Fruit fly (Drosophila melanogaster) whole organism, prepupa: Measurements from ENCODE around the gene NPFR.

Experiments used
- Blimp-1 ChIP-seq: fragments of 200-800 bp; sonication (Bioruptor generic); optimal IDR thresholded peaks from 3 replicates; lab custom pipeline; 2017; ENCODE audit warnings: missing biosample characterization, missing genetic modification characterization, mild to moderate bottlenecking, moderate library complexity, missing genetic modification reagents
- CG10669 ChIP-seq: fragments of 200-800 bp; sonication (Bioruptor generic); optimal IDR thresholded peaks from 3 replicates; lab custom pipeline; 2018; ENCODE audit warnings: missing biosample characterization, mild to moderate bottlenecking, missing genetic modification characterization, moderate library complexity
- CG11762 ChIP-seq: fragments of 200-800 bp; sonication (Bioruptor generic); optimal IDR thresholded peaks from 3 replicates; lab custom pipeline; 2016; ENCODE audit warnings: missing biosample characterization, missing genetic modification characterization; ENCODE audit not compliant: insufficient read depth
- CG15336 ChIP-seq: fragments of 200-800 bp; sonication (Bioruptor generic); IDR thresholded peaks from 2 replicates; pipeline ENCODE4 v1.3.6; 2022; ENCODE audit warnings: missing biosample characterization, missing genetic modification characterization
- CG1621 ChIP-seq: fragments of 200-800 bp; sonication (Bioruptor generic); optimal IDR thresholded peaks from 3 replicates; lab custom pipeline; 2018; ENCODE audit warnings: missing biosample characterization, mild to moderate bottlenecking, missing genetic modification characterization
- CG16779 ChIP-seq: fragments of 200-800 bp; sonication (Bioruptor generic); optimal IDR thresholded peaks from 3 replicates; lab custom pipeline; 2017; ENCODE audit warnings: missing biosample characterization, mild to moderate bottlenecking, missing genetic modification characterization
- CG3032 ChIP-seq: fragments of 200-800 bp; optimal IDR thresholded peaks from 2 replicates; lab custom pipeline; 2019; ENCODE audit warnings: missing biosample characterization, mild to moderate bottlenecking, missing genetic modification characterization, moderate library complexity
- CG31627 ChIP-seq: fragments of 200-800 bp; sonication (Bioruptor generic); optimal IDR thresholded peaks from 3 replicates; lab custom pipeline; 2016; ENCODE audit warnings: missing biosample characterization, missing genetic modification characterization
- CG3919 ChIP-seq: fragments of 200-800 bp; sonication (Bioruptor generic); optimal IDR thresholded peaks from 3 replicates; lab custom pipeline; 2016; ENCODE audit warnings: missing biosample characterization, missing genetic modification characterization
- CG6163 ChIP-seq: fragments of 200-800 bp; sonication (Bioruptor generic); IDR thresholded peaks from 3 replicates; pipeline ENCODE4 v1.3.6; 2022; ENCODE audit warnings: missing biosample characterization, missing genetic modification characterization
- CG6276 ChIP-seq: fragments of 200-800 bp; sonication (Bioruptor generic); optimal IDR thresholded peaks from 2 replicates; lab custom pipeline; 2017; ENCODE audit warnings: missing biosample characterization, mild to moderate bottlenecking, missing genetic modification characterization
- CG6792 ChIP-seq: fragments of 200-800 bp; sonication (Bioruptor generic); optimal IDR thresholded peaks from 3 replicates; lab custom pipeline; 2016; ENCODE audit warnings: missing biosample characterization, missing genetic modification characterization
- CG6854 ChIP-seq: fragments of 200-800 bp; sonication (Bioruptor generic); optimal IDR thresholded peaks from 2 replicates; lab custom pipeline; 2017; ENCODE audit warnings: missing biosample characterization, mild to moderate bottlenecking, missing genetic modification characterization
- CG8119 ChIP-seq: fragments of 200-800 bp; sonication (Bioruptor generic); IDR thresholded peaks from 3 replicates; pipeline ENCODE4 v1.3.6; 2022; ENCODE audit warnings: missing biosample characterization, missing genetic modification characterization
- CG8319 ChIP-seq: fragments of 200-800 bp; sonication (Bioruptor generic); optimal IDR thresholded peaks from 3 replicates; lab custom pipeline; 2016; ENCODE audit warnings: missing biosample characterization, missing genetic modification characterization
- CG8632 ChIP-seq: fragments of 200-800 bp; sonication (Bioruptor generic); optimal IDR thresholded peaks from 3 replicates; lab custom pipeline; 2016; ENCODE audit warnings: missing biosample characterization, missing genetic modification characterization
- CG9139 ChIP-seq: fragments of 200-800 bp; sonication (Bioruptor generic); optimal IDR thresholded peaks from 3 replicates; lab custom pipeline; 2017; ENCODE audit warnings: missing biosample characterization, mild to moderate bottlenecking, missing genetic modification characterization
- Eip75B ChIP-seq: fragments of 200-800 bp; sonication (Bioruptor generic); optimal IDR thresholded peaks from 3 replicates; lab custom pipeline; 2016; ENCODE audit warnings: missing biosample characterization, missing genetic modification characterization
- Eip78C ChIP-seq: fragments of 200-800 bp; sonication (Bioruptor generic); peaks from one replicate; lab custom pipeline; 2016; ENCODE audit warnings: missing biosample characterization, missing genetic modification characterization
- Eip93F ChIP-seq: fragments of 200-800 bp; sonication (Bioruptor generic); optimal IDR thresholded peaks from 2 replicates; lab custom pipeline; 2016; ENCODE audit warnings: missing biosample characterization, mild to moderate bottlenecking, missing genetic modification characterization
- Ets96B ChIP-seq: fragments of 200-800 bp; optimal IDR thresholded peaks from 2 replicates; lab custom pipeline; 2019; ENCODE audit warnings: missing biosample characterization, mild to moderate bottlenecking, missing genetic modification characterization, moderate library complexity
- Gug ChIP-seq: fragments of 200-800 bp; sonication (Bioruptor generic); IDR thresholded peaks from 2 replicates; pipeline ENCODE4 v1.3.6; 2022; ENCODE audit warnings: missing biosample characterization, missing genetic modification characterization
- Hr38 ChIP-seq: sonication (Bioruptor generic); optimal IDR thresholded peaks from 2 replicates; lab custom pipeline; 2016; ENCODE audit warnings: missing biosample characterization, missing genetic modification characterization
- Hr4 ChIP-seq: fragments of 200-800 bp; sonication (Bioruptor generic); optimal IDR thresholded peaks from 3 replicates; lab custom pipeline; 2016; ENCODE audit warnings: missing biosample characterization, missing genetic modification characterization
- Lpt ChIP-seq: fragments of 200-800 bp; sonication (Bioruptor generic); optimal IDR thresholded peaks from 3 replicates; lab custom pipeline; 2016; ENCODE audit warnings: missing biosample characterization, missing genetic modification characterization
- Smox ChIP-seq: fragments of 200-800 bp; sonication (Bioruptor generic); optimal IDR thresholded peaks from 3 replicates; lab custom pipeline; 2016; ENCODE audit warnings: missing biosample characterization, missing genetic modification characterization
- Sox15 ChIP-seq: fragments of 200-800 bp; sonication (Bioruptor generic); optimal IDR thresholded peaks from 3 replicates; lab custom pipeline; 2016; ENCODE audit warnings: missing biosample characterization, missing genetic modification characterization
- achi ChIP-seq: fragments of 200-800 bp; sonication (Bioruptor generic); optimal IDR thresholded peaks from 3 replicates; lab custom pipeline; 2016; ENCODE audit warnings: missing biosample characterization, missing genetic modification characterization
- cyc ChIP-seq: fragments of 200-800 bp; sonication (Bioruptor generic); optimal IDR thresholded peaks from 3 replicates; lab custom pipeline; 2016; ENCODE audit warnings: missing biosample characterization, missing genetic modification characterization
- dac ChIP-seq: fragments of 200-800 bp; sonication (Bioruptor generic); optimal IDR thresholded peaks from 2 replicates; lab custom pipeline; 2017; ENCODE audit warnings: missing biosample characterization, mild to moderate bottlenecking, missing genetic modification characterization
- dsx ChIP-seq: fragments of 200-800 bp; optimal IDR thresholded peaks from 3 replicates; lab custom pipeline; 2019; ENCODE audit warnings: missing biosample characterization, mild to moderate bottlenecking, missing genetic modification characterization, moderate library complexity; ENCODE audit not compliant: poor library complexity, severe bottlenecking
- eg ChIP-seq: fragments of 200-800 bp; sonication (Bioruptor generic); IDR thresholded peaks from 3 replicates; pipeline ENCODE4 v1.3.6; 2022; ENCODE audit warnings: missing biosample characterization, missing genetic modification characterization
- fkh ChIP-seq: fragments of 200-800 bp; sonication (Bioruptor generic); optimal IDR thresholded peaks from 3 replicates; lab custom pipeline; 2017; ENCODE audit warnings: missing biosample characterization, mild to moderate bottlenecking, missing genetic modification characterization, moderate library complexity
- lz ChIP-seq: fragments of 200-800 bp; sonication (Bioruptor generic); optimal IDR thresholded peaks from 3 replicates; lab custom pipeline; 2016; ENCODE audit warnings: missing biosample characterization, missing genetic modification characterization
- net ChIP-seq: fragments of 200-800 bp; sonication (Bioruptor generic); optimal IDR thresholded peaks from 3 replicates; lab custom pipeline; 2016; ENCODE audit warnings: missing biosample characterization, missing genetic modification characterization
- salr ChIP-seq, 2 experiments: fragments of 200-800 bp; sonication (Bioruptor generic); optimal IDR thresholded peaks; 3 replicates each; lab custom pipeline; 2016 to 2018; ENCODE audit warnings: missing biosample characterization in 2 of 2, missing genetic modification characterization in 2 of 2, mild to moderate bottlenecking in 1 of 2
- spab ChIP-seq: fragments of 200-800 bp; sonication (Bioruptor generic); optimal IDR thresholded peaks from 2 replicates; lab custom pipeline; 2017; ENCODE audit warnings: missing biosample characterization, mild to moderate bottlenecking, missing genetic modification characterization, missing genetic modification reagents
- ss ChIP-seq, 2 experiments: fragments of 200-800 bp; sonication (Bioruptor generic); optimal IDR thresholded peaks; 2 replicates in 1 of 2; 3 replicates in 1 of 2; lab custom pipeline; 2017 to 2018; ENCODE audit warnings: mild to moderate bottlenecking in 2 of 2, missing biosample characterization in 2 of 2, missing genetic modification characterization in 2 of 2, moderate library complexity in 1 of 2
- svp ChIP-seq: fragments of 200-800 bp; sonication (Bioruptor generic); peaks from one replicate; lab custom pipeline; 2016; ENCODE audit warnings: missing biosample characterization, missing genetic modification characterization

The NPFR gene

dm6 chr3R:6154773-6155295, 32.3 kb upstream of the NPFR start:
- TF ChIP-seq achi (GFP tag; lab: Kevin White, UChicago) (no peak), CG8119 (GFP tag; lab: Robert Waterston, UW) (0 out of 3 replicates have a peak, but pooled peaks have one; percentile 21)
- TF ChIP-seq, all 60 proteins: peak for 1

- TF ChIP-seq Hr38 (GFP tag; lab: Kevin White, UChicago) (no peak), CG1621 (tag; lab: Kevin White, UChicago) (no peak), lz (GFP tag; lab: Kevin White, UChicago) (no peak), cyc (GFP tag; lab: Kevin White, UChicago) (no peak), CG15336 (GFP tag; lab: Robert Waterston, UW) (peak; percentile 43; the same call in 1 of the 2 replicates), Sox15 (GFP tag; lab: Kevin White, UChicago) (no peak), Lpt (GFP tag; lab: Kevin White, UChicago) (no peak), net (GFP tag; lab: Kevin White, UChicago) (no peak), CG3032 (tag; lab: Kevin White, UChicago) (no peak), Hr4 (no peak), salr (GFP tag; optimal IDR thresholded peaks at IDR 0.05; lab: Kevin White, UChicago) (no peak), eg (GFP tag; lab: Robert Waterston, UW) (no peak), CG8119 (GFP tag; lab: Robert Waterston, UW) (0 out of 3 replicates have a peak, but pooled peaks have one; percentile 16), fkh (GFP tag; lab: Kevin White, UChicago) (no peak), CG8319 (GFP tag; lab: Kevin White, UChicago) (no peak), CG6854 (GFP tag; lab: Kevin White, UChicago) (peak; percentile 35), svp (GFP tag; lab: Kevin White, UChicago) (no peak), CG3919 (GFP tag; lab: Kevin White, UChicago) (peak; percentile 22), ss (GFP tag; optimal IDR thresholded peaks at IDR 0.05; lab: Kevin White, UChicago) (no peak), CG8632 (GFP tag; lab: Kevin White, UChicago) (no peak), CG9139 (GFP tag; lab: Kevin White, UChicago) (no peak), Eip75B (no peak), Eip78C (GFP tag; lab: Kevin White, UChicago) (peak; percentile 29), spab (no peak), CG16779 (tag; lab: Kevin White, UChicago) (no peak), Ets96B (tag; lab: Kevin White, UChicago) (no peak), Gug (GFP tag; lab: Robert Waterston, UW) (no peak), CG6276 (GFP tag; lab: Kevin White, UChicago) (peak; percentile 31), CG10669 (GFP tag; lab: Kevin White, UChicago) (no peak)
These were observed 30.1 kb upstream of the NPFR start, which contains the start of gene CG31559 for dm6 chr3R:6156963-6157498. Gene CG31559 (minus strand): TSS chr3R:6157235.

dm6 chr3R:6167183-6167582, 19.9 kb upstream of the NPFR start, which contains the start of gene CG1077:
Gene CG1077 (plus strand): TSS chr3R:6167483.
- no peak for TF ChIP-seq Sox15 (GFP tag; lab: Kevin White, UChicago)
- no peak for TF ChIP-seq CG6163 (GFP tag; lab: Robert Waterston, UW)
- TF ChIP-seq lz (GFP tag; lab: Kevin White, UChicago) = no peak
- no peak for TF ChIP-seq CG31627
- TF ChIP-seq dsx (GFP tag; lab: Kevin White, UChicago) = no peak
- no peak for TF ChIP-seq Blimp-1 (GFP tag; lab: Kevin White, UChicago)
- no peak for TF ChIP-seq fkh (GFP tag; lab: Kevin White, UChicago)
- TF ChIP-seq Smox (GFP tag; lab: Kevin White, UChicago) = no peak
- TF ChIP-seq CG8632 (GFP tag; lab: Kevin White, UChicago) = no peak
- TF ChIP-seq Lpt (GFP tag; lab: Kevin White, UChicago) = no peak
- no peak for TF ChIP-seq CG11762 (GFP tag; lab: Kevin White, UChicago)
- no peak for TF ChIP-seq Eip93F (GFP tag; lab: Kevin White, UChicago)
- TF ChIP-seq CG9139 (GFP tag; lab: Kevin White, UChicago) = no peak
- TF ChIP-seq dac (GFP tag; lab: Kevin White, UChicago) = no peak
- no peak for TF ChIP-seq achi (GFP tag; lab: Kevin White, UChicago)
- TF ChIP-seq CG6792 (GFP tag; lab: Kevin White, UChicago) = no peak
- TF ChIP-seq CG8119 (GFP tag; lab: Robert Waterston, UW) = no peak
